Fruit fly (Drosophila melanogaster) whole organism, embryonic: ENCODE results near the gene CG1246.

Experiments
- ATbp ChIP-seq: fragments of 200-800 bp; sonication (Bioruptor generic); optimal IDR thresholded peaks from 2 replicates; lab custom pipeline; 2017; ENCODE audit warnings: missing biosample characterization, mild to moderate bottlenecking, missing genetic modification characterization, missing genetic modification reagents
- Adf1 ChIP-seq: fragments of 200-800 bp; sonication (Bioruptor generic); IDR thresholded peaks from 2 replicates; pipeline ENCODE4 v1.3.6; 2022; ENCODE audit warnings: missing biosample characterization, missing genetic modification characterization
- CG10565 ChIP-seq: fragments of 200-800 bp; sonication (Bioruptor generic); optimal IDR thresholded peaks from 3 replicates; lab custom pipeline; 2016; ENCODE audit warnings: missing biosample characterization, mild to moderate bottlenecking, missing genetic modification characterization
- CG11504 ChIP-seq: fragments of 200-800 bp; sonication (Bioruptor generic); optimal IDR thresholded peaks from 3 replicates; lab custom pipeline; 2019; ENCODE audit warnings: missing biosample characterization, mild to moderate bottlenecking, missing genetic modification characterization, moderate library complexity
- CG11723 ChIP-seq: fragments of 200-800 bp; sonication (Bioruptor generic); optimal IDR thresholded peaks from 2 replicates; lab custom pipeline; 2017; ENCODE audit warnings: missing biosample characterization, mild to moderate bottlenecking, missing genetic modification characterization
- CG12391 ChIP-seq: fragments of 200-800 bp; sonication (Bioruptor generic); optimal IDR thresholded peaks from 3 replicates; lab custom pipeline; 2018; ENCODE audit warnings: missing biosample characterization, mild to moderate bottlenecking, missing genetic modification characterization, moderate library complexity
- CG12744 ChIP-seq: fragments of 200-800 bp; sonication (Bioruptor generic); optimal IDR thresholded peaks from 2 replicates; lab custom pipeline; 2016; ENCODE audit warnings: missing biosample characterization, missing genetic modification characterization
- CG13123 ChIP-seq: fragments of 200-800 bp; sonication (Bioruptor generic); optimal IDR thresholded peaks from 2 replicates; lab custom pipeline; 2016; ENCODE audit warnings: missing biosample characterization, missing genetic modification characterization
- CG13624 ChIP-seq: fragments of 200-800 bp; sonication (Bioruptor generic); optimal IDR thresholded peaks from 2 replicates; lab custom pipeline; 2016; ENCODE audit warnings: missing biosample characterization, missing genetic modification characterization
- CG13775 ChIP-seq: fragments of 200-800 bp; sonication (Bioruptor generic); optimal IDR thresholded peaks from 3 replicates; lab custom pipeline; 2017; ENCODE audit warnings: missing biosample characterization, mild to moderate bottlenecking, missing genetic modification characterization
- CG15269 ChIP-seq: fragments of 200-800 bp; sonication (Bioruptor generic); optimal IDR thresholded peaks from 2 replicates; lab custom pipeline; 2018; ENCODE audit warnings: missing biosample characterization, mild to moderate bottlenecking, missing genetic modification characterization, moderate library complexity
- CG17186 ChIP-seq: fragments of 200-800 bp; sonication (Bioruptor generic); optimal IDR thresholded peaks from 3 replicates; lab custom pipeline; 2017; ENCODE audit warnings: missing biosample characterization, missing genetic modification reagents, missing genetic modification characterization
- CG2129 ChIP-seq: fragments of 200-800 bp; sonication (Bioruptor generic); IDR thresholded peaks from 2 replicates; pipeline ENCODE4 v1.3.6; 2022; ENCODE audit warnings: missing biosample characterization, missing genetic modification characterization; ENCODE audit not compliant: partially characterized antibody
- CG2199 ChIP-seq: fragments of 200-800 bp; sonication (Bioruptor generic); IDR thresholded peaks from 3 replicates; pipeline ENCODE4 v1.3.6; 2022; ENCODE audit warnings: missing biosample characterization, missing genetic modification characterization
- CG3163 ChIP-seq: fragments of 200-800 bp; sonication (Bioruptor generic); optimal IDR thresholded peaks from 3 replicates; lab custom pipeline; 2016; ENCODE audit warnings: missing biosample characterization, missing genetic modification characterization
- CG33213 ChIP-seq: fragments of 200-800 bp; sonication (Bioruptor generic); optimal IDR thresholded peaks from 3 replicates; lab custom pipeline; 2016; ENCODE audit warnings: missing biosample characterization, missing genetic modification characterization
- CG3407 ChIP-seq: fragments of 200-800 bp; sonication (Bioruptor generic); optimal IDR thresholded peaks from 2 replicates; lab custom pipeline; 2018; ENCODE audit warnings: missing biosample characterization, mild to moderate bottlenecking, missing genetic modification characterization
- CG5180 ChIP-seq: fragments of 200-800 bp; sonication (Bioruptor generic); optimal IDR thresholded peaks from 3 replicates; lab custom pipeline; 2017; ENCODE audit warnings: missing biosample characterization, missing genetic modification characterization, mild to moderate bottlenecking, moderate library complexity, missing genetic modification reagents
- CG7357 ChIP-seq: fragments of 200-800 bp; sonication (Bioruptor generic); IDR thresholded peaks from 3 replicates; pipeline ENCODE4 v1.3.6; 2022; ENCODE audit warnings: missing biosample characterization, missing genetic modification characterization
- CG7928 ChIP-seq: fragments of 200-800 bp; sonication (Bioruptor generic); optimal IDR thresholded peaks from 2 replicates; lab custom pipeline; 2017; ENCODE audit warnings: missing biosample characterization, mild to moderate bottlenecking, missing genetic modification characterization
- CG9437 ChIP-seq: fragments of 200-800 bp; sonication (Bioruptor generic); optimal IDR thresholded peaks from 2 replicates; lab custom pipeline; 2018; ENCODE audit warnings: missing biosample characterization, mild to moderate bottlenecking, missing genetic modification characterization
- CG9932 ChIP-seq: fragments of 200-800 bp; sonication (Bioruptor generic); IDR thresholded peaks from 2 replicates; pipeline ENCODE4 v1.3.6; 2022; ENCODE audit warnings: missing biosample characterization, missing genetic modification characterization
- CkIIα-i1 ChIP-seq: fragments of 200-800 bp; sonication (Bioruptor generic); IDR thresholded peaks from 2 replicates; pipeline ENCODE4 v1.3.6; 2022; ENCODE audit warnings: missing biosample characterization, missing genetic modification characterization
- Dip2 ChIP-seq: fragments of 200-800 bp; sonication (Bioruptor generic); IDR thresholded peaks from 2 replicates; pipeline ENCODE4 v1.3.6; 2022; ENCODE audit warnings: missing biosample characterization, missing genetic modification characterization
- Mrtf ChIP-seq: fragments of 200-800 bp; sonication (Bioruptor generic); IDR thresholded peaks from 3 replicates; pipeline ENCODE4 v1.3.6; 2022; ENCODE audit warnings: missing biosample characterization, missing genetic modification characterization
- Pdp1 ChIP-seq, 2 experiments: fragments of 200-800 bp; sonication (Bioruptor generic); optimal IDR thresholded peaks; 3 replicates each; lab custom pipeline; 2016; ENCODE audit warnings: missing biosample characterization in 2 of 2, missing genetic modification characterization in 2 of 2, mild to moderate bottlenecking in 1 of 2, moderate library complexity in 1 of 2
- Sin3A ChIP-seq: fragments of >200 bp; optimal IDR thresholded peaks from 2 replicates; lab custom pipeline; 2018
- Xrp1 ChIP-seq: fragments of 200-800 bp; sonication (Bioruptor generic); IDR thresholded peaks from 2 replicates; pipeline ENCODE4 v1.3.6; 2022; ENCODE audit warnings: missing biosample characterization, missing genetic modification characterization
- abd-A ChIP-seq: fragments of 200-800 bp; sonication (Bioruptor generic); optimal IDR thresholded peaks from 3 replicates; lab custom pipeline; 2019; ENCODE audit warnings: missing biosample characterization, mild to moderate bottlenecking, missing genetic modification characterization, moderate library complexity
- ac ChIP-seq: fragments of 200-800 bp; sonication (Bioruptor generic); optimal IDR thresholded peaks from 3 replicates; lab custom pipeline; 2017; ENCODE audit warnings: missing biosample characterization, mild to moderate bottlenecking, missing genetic modification characterization
- al ChIP-seq: fragments of 200-800 bp; sonication (Bioruptor generic); IDR thresholded peaks from 2 replicates; pipeline ENCODE4 v1.3.6; 2022; ENCODE audit warnings: missing biosample characterization, missing genetic modification characterization
- amos ChIP-seq: fragments of 200-800 bp; sonication (Bioruptor generic); IDR thresholded peaks from 2 replicates; pipeline ENCODE4 v1.3.6; 2022; ENCODE audit warnings: missing biosample characterization, missing genetic modification characterization; ENCODE audit not compliant: partially characterized antibody
- ara ChIP-seq: fragments of 200-800 bp; sonication (Bioruptor generic); IDR thresholded peaks from 2 replicates; pipeline ENCODE4 v1.3.6; 2022; ENCODE audit warnings: missing biosample characterization, missing genetic modification characterization
- cato ChIP-seq: fragments of 200-800 bp; sonication (Bioruptor generic); optimal IDR thresholded peaks from 2 replicates; lab custom pipeline; 2016; ENCODE audit warnings: missing biosample characterization, missing genetic modification characterization, borderline replicate concordance
- crol ChIP-seq: fragments of 200-800 bp; sonication (Bioruptor generic); IDR thresholded peaks from 2 replicates; pipeline ENCODE4 v1.3.6; 2022; ENCODE audit warnings: missing biosample characterization, missing genetic modification characterization
- dimm ChIP-seq: fragments of 200-800 bp; sonication (Bioruptor generic); IDR thresholded peaks from 2 replicates; pipeline ENCODE4 v1.3.6; 2022; ENCODE audit warnings: missing biosample characterization, missing genetic modification characterization
- disco-r ChIP-seq: fragments of 200-800 bp; sonication (Bioruptor generic); optimal IDR thresholded peaks from 2 replicates; lab custom pipeline; 2016; ENCODE audit warnings: missing biosample characterization, missing genetic modification characterization
- dmrt11E ChIP-seq: fragments of 200-800 bp; sonication (Bioruptor generic); optimal IDR thresholded peaks from 3 replicates; lab custom pipeline; 2018; ENCODE audit warnings: missing biosample characterization, mild to moderate bottlenecking, missing genetic modification characterization, moderate library complexity
- dmrt99B ChIP-seq: fragments of 200-800 bp; sonication (Bioruptor generic); optimal IDR thresholded peaks from 2 replicates; lab custom pipeline; 2018; ENCODE audit warnings: missing biosample characterization, mild to moderate bottlenecking, missing genetic modification characterization, moderate library complexity
- ewg ChIP-seq: fragments of 200-800 bp; sonication (Bioruptor generic); optimal IDR thresholded peaks from 3 replicates; lab custom pipeline; 2017; ENCODE audit warnings: mild to moderate bottlenecking, missing biosample characterization, missing genetic modification reagents, missing genetic modification characterization
- h ChIP-seq: fragments of >200 bp; optimal IDR thresholded peaks from 2 replicates; lab custom pipeline; 2017
- hb ChIP-seq: fragments of 200-800 bp; sonication (Bioruptor generic); IDR thresholded peaks from 3 replicates; pipeline ENCODE4 v1.3.6; 2022; ENCODE audit warnings: missing biosample characterization, missing genetic modification characterization; ENCODE audit not compliant: partially characterized antibody
- lmd ChIP-seq: fragments of 200-800 bp; sonication (Bioruptor generic); IDR thresholded peaks from 2 replicates; pipeline ENCODE4 v1.3.6; 2022; ENCODE audit warnings: missing biosample characterization, missing genetic modification characterization
- mld ChIP-seq: fragments of 200-800 bp; sonication (Bioruptor generic); IDR thresholded peaks from 3 replicates; pipeline ENCODE4 v1.3.6; 2022; ENCODE audit warnings: missing biosample characterization, missing genetic modification characterization; ENCODE audit not compliant: partially characterized antibody
- odd ChIP-seq: fragments of 200-800 bp; sonication (Bioruptor generic); optimal IDR thresholded peaks from 2 replicates; lab custom pipeline; 2017; ENCODE audit warnings: missing biosample characterization, mild to moderate bottlenecking, missing genetic modification characterization
- peb ChIP-seq: fragments of 200-800 bp; sonication (Bioruptor generic); IDR thresholded peaks from 2 replicates; pipeline ENCODE4 v1.3.6; 2022; ENCODE audit warnings: missing biosample characterization, missing genetic modification characterization
- row ChIP-seq: fragments of 200-800 bp; sonication (Bioruptor generic); IDR thresholded peaks from 3 replicates; pipeline ENCODE4 v1.3.6; 2022; ENCODE audit warnings: missing biosample characterization, missing genetic modification characterization
- tna ChIP-seq: fragments of 200-800 bp; sonication (Bioruptor generic); IDR thresholded peaks from 2 replicates; pipeline ENCODE4 v1.3.6; 2022; ENCODE audit warnings: missing biosample characterization, missing genetic modification characterization; ENCODE audit not compliant: partially characterized antibody

Gene CG1246

dm6 chr3L:2634929-2635799 is 12.7 kb upstream of the CG1246 start (continued):
- peak; percentile 76 for TF ChIP-seq ATbp (GFP tag; lab: Kevin White, UChicago)
- peak; percentile 68 for TF ChIP-seq CG9437 (GFP tag; lab: Kevin White, UChicago)
- TF ChIP-seq CG12391 (tag; lab: Kevin White, UChicago), result peak; percentile 77
- TF ChIP-seq mld (GFP tag; lab: Robert Waterston, UW), result peak; percentile 78; the same call in 2 of the 3 replicates
- no peak for TF ChIP-seq CG7357
- TF ChIP-seq CG13123 (GFP tag; lab: Kevin White, UChicago), result peak; percentile 26
- TF ChIP-seq CG15269 (tag; lab: Kevin White, UChicago), result peak; percentile 74
- TF ChIP-seq CG10565 (GFP tag; lab: Kevin White, UChicago), result no peak
- peak; percentile 71; the same call in 2 of the 3 replicates for TF ChIP-seq hb (GFP tag; lab: Robert Waterston, UW)
- no peak for TF ChIP-seq h (lab: Kevin White, UChicago)
- TF ChIP-seq abd-A, result no peak
- peak; percentile 80 for TF ChIP-seq CG5180 (GFP tag; lab: Kevin White, UChicago)
- TF ChIP-seq CG11504 (tag; lab: Kevin White, UChicago), result peak; percentile 68
- peak; percentile 86 for TF ChIP-seq ac (GFP tag; lab: Kevin White, UChicago)
- no peak for TF ChIP-seq dimm (GFP tag; lab: Robert Waterston, UW)
- peak; percentile 81 for TF ChIP-seq CG13624
- peak; percentile 90 for TF ChIP-seq ewg
- peak; percentile 91 for TF ChIP-seq CG13775
- peak; percentile 61 for TF ChIP-seq row (GFP tag; lab: Robert Waterston, UW)
- TF ChIP-seq Adf1 (GFP tag; lab: Robert Waterston, UW), result peak; percentile 18; the same call in 1 of the 2 replicates
- TF ChIP-seq Xrp1 (GFP tag; lab: Robert Waterston, UW), result peak; percentile 65
- TF ChIP-seq CG17186 (GFP tag; lab: Kevin White, UChicago), result peak; percentile 98
- peak; percentile 82 for TF ChIP-seq CG3407 (GFP tag; lab: Kevin White, UChicago)
- TF ChIP-seq CG9932 (GFP tag; lab: Robert Waterston, UW), result peak; percentile 68
- TF ChIP-seq CG2129 (GFP tag; lab: Robert Waterston, UW), result peak; percentile 49
- TF ChIP-seq al (GFP tag; lab: Robert Waterston, UW), result peak; percentile 62; the same call in 1 of the 2 replicates
- TF ChIP-seq ara, result peak; percentile 75
- TF ChIP-seq CG3163 (GFP tag; lab: Kevin White, UChicago), result peak; percentile 61
- peak; percentile 89 for TF ChIP-seq crol (GFP tag; lab: Robert Waterston, UW)
- peak; percentile 65; the same call in 1 of the 3 replicates for TF ChIP-seq CG2199
- peak; percentile 79 to 84 for TF ChIP-seq Pdp1 (GFP tag; optimal IDR thresholded peaks at IDR 0.05; lab: Kevin White, UChicago)
- peak; percentile 93 for TF ChIP-seq odd
- peak; percentile 52 for TF ChIP-seq cato (GFP tag; lab: Kevin White, UChicago)
- peak; percentile 57 for TF ChIP-seq CG7928 (GFP tag; lab: Kevin White, UChicago)
- TF ChIP-seq Dip2, result no peak
- peak; percentile 77 for TF ChIP-seq Sin3A (lab: Kevin White, UChicago)
- TF ChIP-seq peb, result peak; percentile 51; the same call in 1 of the 2 replicates
- TF ChIP-seq lmd (GFP tag; lab: Robert Waterston, UW), result peak; percentile 48; the same call in 1 of the 2 replicates
- peak; percentile 66 for TF ChIP-seq dmrt99B (tag; lab: Kevin White, UChicago)
- peak; percentile 89 for TF ChIP-seq disco-r (GFP tag; lab: Kevin White, UChicago)
- TF ChIP-seq amos, result peak; percentile 79
- TF ChIP-seq CG12744 (GFP tag; lab: Kevin White, UChicago), result peak; percentile 60
- TF ChIP-seq CG33213 (GFP tag; lab: Kevin White, UChicago), result peak; percentile 88
- peak; percentile 65 for TF ChIP-seq dmrt11E
- no peak for TF ChIP-seq Mrtf (GFP tag; lab: Robert Waterston, UW)
- TF ChIP-seq CG11723 (GFP tag; lab: Kevin White, UChicago), result peak; percentile 88
- TF ChIP-seq tna (GFP tag; lab: Robert Waterston, UW), result peak; percentile 63
- no peak for TF ChIP-seq CkIIα-i1 (GFP tag; lab: Robert Waterston, UW)
